Fruit fly (Drosophila melanogaster): ENCODE data around the gene CG7453.
A peak's percentile ranks its signal among the peaks of the same experiment; 100 is the strongest.

- TF ChIP-seq CG8478 (optimal IDR thresholded peaks at IDR 0.05) (no peak), CTCF (optimal IDR thresholded peaks at IDR 0.05) (peak in 1 of 2 experiments; percentile 4)
Measured at dm6 chrX:19193336-19193735, 13.4 kb downstream of the CG7453 start, which contains the start of the genes CG7914 and CG14194.
